Worm (Caenorhabditis elegans) whole organism, L1 larva: Measurements from ENCODE around the gene znfx-1.

Experiments used
- C04F5.9 ChIP-seq: sonication (generic microtip); optimal IDR thresholded peaks from 2 replicates; lab custom pipeline; 2016; ENCODE audit warnings: missing genetic modification characterization, missing compliant biosample characterization
- F16B12.6 ChIP-seq: fragments of 150-350 bp; optimal IDR thresholded peaks from 2 replicates; lab custom pipeline; 2014; ENCODE audit warnings: missing biosample characterization, missing genetic modification characterization
- aha-1 ChIP-seq: fragments of 150-350 bp; optimal IDR thresholded peaks from 2 replicates; lab custom pipeline; 2014; ENCODE audit warnings: missing biosample characterization, missing genetic modification characterization
- alr-1 ChIP-seq: fragments of 200-800 bp; sonication (Bioruptor generic); optimal IDR thresholded peaks from 2 replicates; lab custom pipeline; 2018; ENCODE audit warnings: borderline replicate concordance, mild to moderate bottlenecking, missing genetic modification characterization, missing compliant biosample characterization
- ama-1 ChIP-seq: fragments of 150-350 bp; optimal IDR thresholded peaks from 2 replicates; lab custom pipeline; 2014
- ceh-8 ChIP-seq: fragments of 200-800 bp; sonication (Bioruptor generic); optimal IDR thresholded peaks from 2 replicates; lab custom pipeline; 2018; ENCODE audit warnings: mild to moderate bottlenecking, missing genetic modification characterization, moderate library complexity, missing compliant biosample characterization
- ceh-82 ChIP-seq, 3 experiments: fragments of 150-350 bp in 1 of 3; sonication (generic microtip) in 2 of 3; optimal IDR thresholded peaks; 2 replicates each; lab custom pipeline; 2014 to 2017; ENCODE audit warnings: missing biosample characterization in 3 of 3, missing genetic modification characterization in 3 of 3
- ceh-88 ChIP-seq: fragments of 200-800 bp; sonication (Bioruptor generic); IDR thresholded peaks from 2 replicates; pipeline ENCODE4 v1.3.6; 2022; ENCODE audit warnings: missing genetic modification characterization, missing compliant biosample characterization
- ceh-90 ChIP-seq: sonication (generic microtip); optimal IDR thresholded peaks from 2 replicates; lab custom pipeline; 2016; ENCODE audit warnings: missing genetic modification characterization, missing compliant biosample characterization
- dsc-1 ChIP-seq: sonication (generic microtip); optimal IDR thresholded peaks from 2 replicates; lab custom pipeline; 2016; ENCODE audit warnings: mild to moderate bottlenecking, missing genetic modification characterization, missing compliant biosample characterization
- egl-13 ChIP-seq: sonication (generic microtip); optimal IDR thresholded peaks from 2 replicates; lab custom pipeline; 2016; ENCODE audit warnings: missing genotype, missing genetic modification reagents, missing genetic modification characterization, missing compliant biosample characterization
- elt-3 ChIP-seq, 6 experiments: fragments of 150-350 bp in 1 of 6; sonication (generic microtip); optimal IDR thresholded peaks; 2 replicates each; lab custom pipeline; 2017 to 2018; ENCODE audit warnings: missing biosample characterization in 6 of 6, missing genetic modification characterization in 6 of 6, inconsistent platforms in 1 of 6
- fkh-10 ChIP-seq: sonication (generic microtip); optimal IDR thresholded peaks from 2 replicates; lab custom pipeline; 2017; ENCODE audit warnings: missing biosample characterization, missing genetic modification reagents, missing genetic modification characterization
- fkh-8 ChIP-seq: sonication (generic microtip); optimal IDR thresholded peaks from 2 replicates; lab custom pipeline; 2016; ENCODE audit warnings: mild to moderate bottlenecking, missing genetic modification characterization, missing compliant biosample characterization
- fos-1 ChIP-seq: fragments of 150-350 bp; optimal IDR thresholded peaks from 2 replicates; lab custom pipeline; 2014; ENCODE audit warnings: missing biosample characterization, missing genetic modification characterization
- grh-1 ChIP-seq: fragments of 200-800 bp; sonication (Bioruptor generic); IDR thresholded peaks from 2 replicates; pipeline ENCODE4 v1.3.6; 2022; ENCODE audit warnings: missing genetic modification reagents, missing genetic modification characterization, missing compliant biosample characterization
- hlh-17 ChIP-seq: fragments of 200-800 bp; sonication (Bioruptor generic); optimal IDR thresholded peaks from 2 replicates; lab custom pipeline; 2018; ENCODE audit warnings: missing genetic modification characterization, mild to moderate bottlenecking, missing compliant biosample characterization, moderate library complexity, borderline replicate concordance
- hlh-4 ChIP-seq: sonication (generic microtip); optimal IDR thresholded peaks from 2 replicates; lab custom pipeline; 2016; ENCODE audit warnings: mild to moderate bottlenecking, missing genetic modification characterization, missing compliant biosample characterization
- hpl-2 ChIP-seq: fragments of 150-350 bp; optimal IDR thresholded peaks from 2 replicates; lab custom pipeline; 2014; ENCODE audit warnings: missing biosample characterization, missing genetic modification reagents, missing genetic modification characterization
- irx-1 ChIP-seq: sonication (generic microtip); optimal IDR thresholded peaks from 2 replicates; lab custom pipeline; 2016; ENCODE audit warnings: missing genetic modification characterization, missing compliant biosample characterization
- isw-1 ChIP-seq: fragments of 200-800 bp; sonication (Bioruptor generic); IDR thresholded peaks from 2 replicates; pipeline ENCODE4 v1.3.6; 2022; ENCODE audit warnings: missing genetic modification characterization, missing compliant biosample characterization
- jun-1 ChIP-seq: fragments of 150-350 bp; optimal IDR thresholded peaks from 2 replicates; lab custom pipeline; 2014; ENCODE audit warnings: missing biosample characterization, missing genetic modification reagents, missing genetic modification characterization
- lin-14 ChIP-seq: fragments of 200-800 bp; sonication (Bioruptor generic); optimal IDR thresholded peaks from 2 replicates; lab custom pipeline; 2018; ENCODE audit warnings: mild to moderate bottlenecking, missing genetic modification characterization, moderate library complexity, missing compliant biosample characterization
- lin-15B ChIP-seq: fragments of 150-350 bp; sonication (generic microtip); optimal IDR thresholded peaks from 3 replicates; lab custom pipeline; 2014; ENCODE audit warnings: missing biosample characterization, missing genetic modification characterization
- lin-39 ChIP-seq: fragments of 150-350 bp; optimal IDR thresholded peaks from 2 replicates; lab custom pipeline; 2014; ENCODE audit warnings: missing biosample characterization, missing genetic modification reagents, missing genetic modification characterization
- mdl-1 ChIP-seq, 2 experiments: fragments of 150-350 bp; optimal IDR thresholded peaks; 2 replicates each; lab custom pipeline; 2014 to 2017; ENCODE audit warnings: missing biosample characterization in 2 of 2, missing genetic modification characterization in 2 of 2, inconsistent platforms in 1 of 2
- mef-2 ChIP-seq: fragments of 150-350 bp; optimal IDR thresholded peaks from 2 replicates; lab custom pipeline; 2014; ENCODE audit warnings: missing biosample characterization, missing genetic modification characterization
- mep-1 ChIP-seq: fragments of 150-350 bp; optimal IDR thresholded peaks from 2 replicates; lab custom pipeline; 2014; ENCODE audit warnings: missing biosample characterization, missing genetic modification characterization
- nhr-12 ChIP-seq: sonication (generic microtip); optimal IDR thresholded peaks from 2 replicates; lab custom pipeline; 2017; ENCODE audit warnings: missing biosample characterization, missing genetic modification characterization
- nhr-28 ChIP-seq: fragments of 150-350 bp; optimal IDR thresholded peaks from 2 replicates; lab custom pipeline; 2014; ENCODE audit warnings: missing biosample characterization, missing genetic modification characterization
- nhr-77 ChIP-seq: fragments of 150-350 bp; optimal IDR thresholded peaks from 2 replicates; lab custom pipeline; 2014; ENCODE audit warnings: missing biosample characterization, missing genetic modification characterization
- nhr-85 ChIP-seq: sonication (generic microtip); peaks from one replicate; lab custom pipeline; 2016; ENCODE audit warnings: missing genetic modification characterization, inconsistent platforms, missing compliant biosample characterization
- nhr-90 ChIP-seq: sonication (generic microtip); optimal IDR thresholded peaks from 2 replicates; lab custom pipeline; 2016; ENCODE audit warnings: mild to moderate bottlenecking, missing genetic modification characterization, missing compliant biosample characterization; ENCODE audit not compliant: poor library complexity
- pag-3 ChIP-seq: sonication (generic microtip); optimal IDR thresholded peaks from 2 replicates; lab custom pipeline; 2017; ENCODE audit warnings: missing genetic modification characterization, mild to moderate bottlenecking, missing compliant biosample characterization, antibody characterized with exemption, borderline replicate concordance; ENCODE audit not compliant: insufficient read depth
- pax-3 ChIP-seq: fragments of 200-800 bp; sonication (Bioruptor generic); optimal IDR thresholded peaks from 2 replicates; lab custom pipeline; 2018; ENCODE audit warnings: mild to moderate bottlenecking, missing genetic modification characterization, moderate library complexity, missing compliant biosample characterization
- skn-1 ChIP-seq: fragments of 150-350 bp; optimal IDR thresholded peaks from 2 replicates; lab custom pipeline; 2014; ENCODE audit warnings: missing biosample characterization, missing genetic modification characterization
- snpc-4 ChIP-seq: fragments of 150-350 bp; optimal IDR thresholded peaks from 2 replicates; lab custom pipeline; 2014; ENCODE audit warnings: missing biosample characterization, missing genetic modification characterization
- snu-23 ChIP-seq: sonication (generic microtip); optimal IDR thresholded peaks from 2 replicates; lab custom pipeline; 2016; ENCODE audit warnings: missing genetic modification characterization, missing compliant biosample characterization
- sup-37 ChIP-seq: fragments of 200-800 bp; sonication (Bioruptor generic); optimal IDR thresholded peaks from 2 replicates; lab custom pipeline; 2018; ENCODE audit warnings: mild to moderate bottlenecking, missing genetic modification characterization, missing compliant biosample characterization
- tlp-1 ChIP-seq: fragments of 150-350 bp; optimal IDR thresholded peaks from 2 replicates; lab custom pipeline; 2014; ENCODE audit warnings: missing biosample characterization, missing genetic modification characterization
- unc-130 ChIP-seq: fragments of 150-350 bp; optimal IDR thresholded peaks from 2 replicates; lab custom pipeline; 2017; ENCODE audit warnings: missing biosample characterization, missing genetic modification characterization, inconsistent platforms
- unc-30 ChIP-seq: sonication (generic microtip); optimal IDR thresholded peaks from 2 replicates; lab custom pipeline; 2017; ENCODE audit warnings: missing biosample characterization, missing genetic modification characterization
- unc-62 ChIP-seq: fragments of 150-350 bp; optimal IDR thresholded peaks from 2 replicates; lab custom pipeline; 2014; ENCODE audit warnings: missing biosample characterization, missing genetic modification reagents, missing genetic modification characterization
- unc-86 ChIP-seq: sonication (generic microtip); optimal IDR thresholded peaks from 2 replicates; lab custom pipeline; 2016; ENCODE audit warnings: missing genetic modification characterization, missing compliant biosample characterization
- vab-15 ChIP-seq: sonication (generic microtip); optimal IDR thresholded peaks from 2 replicates; lab custom pipeline; 2017; ENCODE audit warnings: missing genotype, mild to moderate bottlenecking, missing genetic modification characterization, missing compliant biosample characterization
- xbp-1 ChIP-seq: sonication (generic microtip); optimal IDR thresholded peaks from 2 replicates; lab custom pipeline; 2016; ENCODE audit warnings: missing genetic modification characterization, missing compliant biosample characterization
- zag-1 ChIP-seq: fragments of 150-350 bp; optimal IDR thresholded peaks from 2 replicates; lab custom pipeline; 2014; ENCODE audit warnings: missing biosample characterization, missing genetic modification characterization
- zip-4 ChIP-seq: fragments of 200-800 bp; sonication (Bioruptor generic); optimal IDR thresholded peaks from 2 replicates; lab custom pipeline; 2018; ENCODE audit warnings: mild to moderate bottlenecking, missing genetic modification characterization, moderate library complexity, missing compliant biosample characterization
- ztf-11 ChIP-seq, 2 experiments: sonication (generic microtip); optimal IDR thresholded peaks; 2 replicates each; lab custom pipeline; 2016 to 2017; ENCODE audit warnings: missing genetic modification characterization in 2 of 2, missing biosample characterization in 1 of 2, missing compliant biosample characterization in 1 of 2
- ztf-4 ChIP-seq: fragments of 150-350 bp; optimal IDR thresholded peaks from 2 replicates; lab custom pipeline; 2014; ENCODE audit warnings: missing biosample characterization, missing genetic modification characterization

Gene znfx-1

ce11 chrII:9263784-9264183, 50.3 kb downstream of the znfx-1 start (continued):
- TF ChIP-seq zag-1 (tag; lab: Kevin White, UChicago) (no peak), vab-15 (tag; lab: Kevin White, UChicago) (no peak), lin-39 (tag; lab: Kevin White, UChicago) (no peak), lin-14 (GFP tag; lab: Kevin White, UChicago) (peak; percentile 56), xbp-1 (tag; lab: Kevin White, UChicago) (no peak), unc-62 (GFP tag; lab: Kevin White, UChicago) (no peak), aha-1 (tag; lab: Kevin White, UChicago) (no peak), mep-1 (tag; lab: Kevin White, UChicago) (peak; percentile 7), nhr-12 (tag; lab: Kevin White, UChicago) (no peak), hlh-17 (no peak), ceh-90 (tag; lab: Kevin White, UChicago) (no peak), grh-1 (no peak), nhr-77 (tag; lab: Kevin White, UChicago) (no peak), lin-15B (tag; lab: Kevin White, UChicago) (no peak)

- TF ChIP-seq fos-1 (tag; lab: Kevin White, UChicago) (no peak), alr-1 (tag; lab: Kevin White, UChicago) (no peak), unc-130 (tag; lab: Kevin White, UChicago) (peak; percentile 20), egl-13 (no peak), zip-4 (GFP tag; lab: Kevin White, UChicago) (no peak), ceh-82 (tag; optimal IDR thresholded peaks at IDR 0.05; lab: Kevin White, UChicago) (no peak), mep-1 (tag; lab: Kevin White, UChicago) (peak; percentile 16), ceh-88 (no peak), snpc-4 (no peak), zag-1 (tag; lab: Kevin White, UChicago) (no peak), sup-37 (GFP tag; lab: Kevin White, UChicago) (no peak), mdl-1 (tag; optimal IDR thresholded peaks at IDR 0.05; lab: Kevin White, UChicago) (no peak), hlh-17 (no peak), lin-14 (GFP tag; lab: Kevin White, UChicago) (peak; percentile 84), mef-2 (no peak), dsc-1 (tag; lab: Kevin White, UChicago) (peak; percentile 94), isw-1 (GFP tag; lab: Robert Waterston, UW) (no peak), ama-1 (lab: Kevin White, UChicago) (no peak), tlp-1 (tag; lab: Kevin White, UChicago) (no peak), fkh-10 (no peak), pag-3 (tag; lab: Kevin White, UChicago) (peak; percentile 68), nhr-12 (tag; lab: Kevin White, UChicago) (no peak), nhr-90 (tag; lab: Kevin White, UChicago) (no peak), hpl-2 (GFP tag; lab: Kevin White, UChicago) (no peak), unc-30 (tag; lab: Kevin White, UChicago) (no peak), snu-23 (peak; percentile 51), irx-1 (peak; percentile 17), elt-3 (tag; optimal IDR thresholded peaks at IDR 0.05; lab: Kevin White, UChicago) (no peak), pax-3 (tag; lab: Kevin White, UChicago) (no peak), C04F5.9 (tag; lab: Kevin White, UChicago) (no peak), vab-15 (tag; lab: Kevin White, UChicago) (no peak), skn-1 (tag; lab: Kevin White, UChicago) (no peak), unc-86 (tag; lab: Kevin White, UChicago) (no peak), F16B12.6 (tag; lab: Kevin White, UChicago) (no peak), xbp-1 (tag; lab: Kevin White, UChicago) (no peak), nhr-28 (no peak), ztf-11 (tag; optimal IDR thresholded peaks at IDR 0.05; lab: Kevin White, UChicago) (no peak), nhr-77 (tag; lab: Kevin White, UChicago) (no peak), ztf-4 (tag; lab: Kevin White, UChicago) (no peak), ceh-8 (GFP tag; lab: Kevin White, UChicago) (no peak), hlh-4 (tag; lab: Kevin White, UChicago) (no peak), ceh-90 (tag; lab: Kevin White, UChicago) (no peak), nhr-85 (tag; lab: Kevin White, UChicago) (no peak), fkh-8 (peak; percentile 39), jun-1 (tag; lab: Kevin White, UChicago) (no peak)
These were observed 51.3 kb downstream of the znfx-1 start for ce11 chrII:9264689-9265278.
